Fruit fly (Drosophila melanogaster): Measurements from ENCODE around the gene Ugalt.

- TF ChIP-seq insv (optimal IDR thresholded peaks at IDR 0.05) (no peak), h (optimal IDR thresholded peaks at IDR 0.05) (no peak), Myc (optimal IDR thresholded peaks at IDR 0.05) (no peak), psq (optimal IDR thresholded peaks at IDR 0.05) (no peak)
Measured at dm6 chrX:2743020-2743419, 39.4 kb upstream of the Ugalt start.

All from Kc167 (cell line).